Worm (Caenorhabditis elegans): ENCODE data around the gene C41H7.9.

- no peak for TF ChIP-seq W03F9.2 (tag; optimal IDR thresholded peaks at IDR 0.05)
- TF ChIP-seq him-1 (tag; optimal IDR thresholded peaks at IDR 0.05): no peak
- TF ChIP-seq dao-5 (tag; optimal IDR thresholded peaks at IDR 0.05): no peak
Measured at ce11 chrII:3045422-3045821, 33.4 kb upstream of the C41H7.9 start.

Data from whole organism, L4/young adult.